Worm (Caenorhabditis elegans): ENCODE measurements around the gene gst-38.

The gst-38 gene

DNA sequence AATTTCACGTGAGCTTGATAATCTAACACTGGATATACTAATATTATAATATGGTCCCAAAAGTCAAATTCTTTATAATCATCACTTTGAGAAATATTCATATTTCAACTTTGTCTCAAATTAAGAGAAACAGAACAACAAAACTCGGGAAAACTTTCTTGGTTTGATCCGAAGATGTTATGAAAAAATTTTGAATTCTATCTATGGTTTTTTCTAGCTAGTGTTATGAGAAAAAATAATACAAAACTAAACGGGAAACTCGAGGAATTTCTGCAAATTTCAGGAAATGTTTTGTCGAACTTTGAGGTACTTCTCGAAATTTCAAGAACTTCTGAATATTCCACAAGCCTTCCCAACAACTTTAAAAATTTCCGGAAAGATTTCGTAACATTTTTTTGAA, 35.0 kb upstream of the gst-38 start, which contains the start of gene srw-59:
Gene srw-59 (minus strand): TSS at position 101 of the 400 bp plus-strand sequence.
- TF ChIP-seq Y79H2A.3 (GFP tag; conservative IDR thresholded peaks at IDR 0.05) (no peak), hrde-1 (tag; optimal IDR thresholded peaks at IDR 0.05; ENCODE audit: borderline replicate concordance) (no peak), egl-18 (GFP tag; IDR thresholded peaks at IDR 0.05) (no peak), F22D6.2 (tag; optimal IDR thresholded peaks at IDR 0.05) (no peak)

DNA sequence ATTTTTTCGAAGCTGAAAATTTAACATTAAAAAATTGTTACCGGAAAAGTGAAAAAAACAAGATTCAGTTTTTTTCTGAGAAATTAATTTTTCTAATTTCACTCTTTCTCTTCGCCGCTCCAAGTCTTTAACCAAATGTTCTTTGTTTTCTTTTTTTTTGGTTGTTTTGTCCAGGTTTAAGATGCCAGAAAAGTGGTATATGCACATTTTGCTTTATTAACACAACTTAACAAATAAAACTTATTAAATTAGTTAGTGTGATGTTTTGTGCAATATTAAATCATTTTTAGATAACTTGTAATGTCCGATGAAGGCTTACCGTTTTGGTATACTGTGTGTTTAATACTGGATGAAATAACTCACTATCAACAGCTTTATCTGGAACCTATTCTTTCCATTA, 27.3 kb upstream of the gst-38 start, which contains the start of gene srw-53:
Gene srw-53 (plus strand): TSS at position 301 of the 400 bp plus-strand sequence.
- TF ChIP-seq T07F8.4 (tag; optimal IDR thresholded peaks at IDR 0.05) (no peak), K11D2.4 (GFP tag; IDR thresholded peaks at IDR 0.05) (no peak), aptf-2 (GFP tag; conservative IDR thresholded peaks at IDR 0.05) (no peak), C06A6.2 (GFP tag; conservative IDR thresholded peaks at IDR 0.05) (no peak), B0035.1 (tag; optimal IDR thresholded peaks at IDR 0.05) (no peak), B0261.1 (tag; optimal IDR thresholded peaks at IDR 0.05) (no peak), F23B12.7 (tag; optimal IDR thresholded peaks at IDR 0.05; ENCODE audit: insufficient read depth) (no peak), chd-7 (tag; optimal IDR thresholded peaks at IDR 0.05) (no peak), dpff-1 (tag; optimal IDR thresholded peaks at IDR 0.05) (no peak), Y95B8A.8 (GFP tag; IDR thresholded peaks at IDR 0.05) (no peak), sptf-2 (GFP tag; optimal IDR thresholded peaks at IDR 0.05) (no peak), mcd-1 (GFP tag; IDR thresholded peaks at IDR 0.05) (no peak), rcor-1 (GFP tag; IDR thresholded peaks at IDR 0.05) (no peak), somi-1 (GFP tag; optimal IDR thresholded peaks at IDR 0.05) (no peak), Y56A3A.18 (GFP tag; IDR thresholded peaks at IDR 0.05) (no peak)

DNA sequence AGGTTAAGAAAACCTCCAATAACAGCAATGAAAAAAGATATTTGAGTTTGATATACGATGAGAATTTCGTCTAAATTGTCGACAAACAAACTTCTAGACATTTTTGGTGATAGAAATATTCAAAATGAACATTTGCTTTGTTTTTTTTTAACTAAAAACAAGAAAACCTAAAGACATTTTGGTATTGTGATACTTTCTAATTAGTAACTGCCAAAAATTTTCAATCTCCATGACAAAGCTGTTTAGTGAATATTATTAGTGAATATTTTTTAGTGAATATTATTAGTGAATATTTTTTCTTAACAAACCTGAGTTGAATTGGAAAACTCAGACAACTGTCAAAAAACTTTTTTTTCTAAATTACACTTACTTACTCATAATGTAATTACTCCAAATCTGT, 24.4 kb upstream of the gst-38 start, which contains the start of gene srw-55:
Gene srw-55 (minus strand): TSS at position 101 of the 400 bp plus-strand sequence.
- TF ChIP-seq F49E8.2 (tag; optimal IDR thresholded peaks at IDR 0.05; ENCODE audit: insufficient read depth) (no peak), ztf-3 (GFP tag; optimal IDR thresholded peaks at IDR 0.05) (no peak), repo-1 (tag; optimal IDR thresholded peaks at IDR 0.05) (no peak), ceh-58 (GFP tag; IDR thresholded peaks at IDR 0.05) (no peak), ztf-25 (GFP tag; IDR thresholded peaks at IDR 0.05) (no peak)

DNA sequence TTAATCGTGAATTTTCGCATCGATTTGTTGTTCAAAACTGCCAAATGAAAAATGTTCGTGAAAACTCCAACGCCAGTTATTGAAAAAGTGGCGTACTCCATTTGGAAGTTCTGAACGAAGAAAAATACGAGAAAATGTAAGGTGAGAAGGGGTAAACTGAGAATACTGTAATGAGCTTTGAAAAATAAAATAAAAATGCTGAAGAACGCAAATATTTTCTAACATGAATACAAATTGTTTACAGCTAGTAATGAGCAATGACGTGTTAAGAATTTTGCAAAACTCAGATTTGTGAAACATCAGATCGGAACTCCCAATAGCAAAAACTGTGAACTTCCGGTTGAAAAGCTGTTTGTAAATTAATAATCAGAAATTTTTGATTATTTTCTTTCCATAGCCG, 16.5 kb upstream of the gst-38 start, which contains the start of gene srw-26:
Gene srw-26 (minus strand): TSS at position 101 of the 400 bp plus-strand sequence.
- TF ChIP-seq athp-1 (tag; optimal IDR thresholded peaks at IDR 0.05) (no peak), nhr-80 (tag; optimal IDR thresholded peaks at IDR 0.05) (no peak), lir-1 (GFP tag; conservative IDR thresholded peaks at IDR 0.05) (no peak), snpc-1.3 (tag; optimal IDR thresholded peaks at IDR 0.05; ENCODE audit: insufficient read depth) (no peak), rcor-1 (GFP tag; IDR thresholded peaks at IDR 0.05) (no peak), rec-8 (tag; optimal IDR thresholded peaks at IDR 0.05) (no peak), C17E4.6 (GFP tag; IDR thresholded peaks at IDR 0.05) (no peak), aptf-3 (GFP tag; IDR thresholded peaks at IDR 0.05) (no peak), nfyb-1 (GFP tag; IDR thresholded peaks at IDR 0.05) (no peak), hlh-12 (tag; optimal IDR thresholded peaks at IDR 0.05) (no peak), ceh-27 (GFP tag; optimal IDR thresholded peaks at IDR 0.05) (no peak), aptf-2 (GFP tag; conservative IDR thresholded peaks at IDR 0.05) (no peak), K11D2.4 (GFP tag; IDR thresholded peaks at IDR 0.05) (no peak), lsl-1 (GFP tag; optimal IDR thresholded peaks at IDR 0.05) (no peak), ztf-25 (GFP tag; IDR thresholded peaks at IDR 0.05) (no peak), F23B12.7 (tag; optimal IDR thresholded peaks at IDR 0.05; ENCODE audit: insufficient read depth) (no peak), nhr-120 (GFP tag; IDR thresholded peaks at IDR 0.05) (no peak), F57A8.1 (GFP tag; optimal IDR thresholded peaks at IDR 0.05) (no peak)
